Comparison of ENCODE assay signal across 5 fruit fly cellular contexts in the genomic region with DNA sequence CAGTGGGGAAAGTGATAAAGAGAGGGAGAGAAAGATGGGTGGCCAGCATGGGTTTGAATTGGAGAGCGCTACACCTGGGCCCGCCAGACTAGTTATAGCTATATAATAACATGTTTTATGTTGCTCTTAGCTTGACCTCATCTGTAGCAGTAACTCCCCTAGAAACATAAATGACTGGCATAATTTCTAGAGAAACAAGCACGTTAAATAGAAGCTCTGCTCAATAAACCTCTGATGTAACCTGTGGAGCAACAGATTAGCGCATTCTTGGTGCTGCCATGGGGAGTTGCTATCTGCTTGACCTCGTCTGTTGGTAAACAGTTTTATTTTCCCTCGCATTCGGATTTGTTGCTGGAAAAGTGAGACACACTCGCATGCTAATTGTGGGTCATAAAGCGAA.
TF ChIP-seq lines count a peak whose summit lies in the region.

No protein-coding gene starts in this region.

- peak; percentile 16 for TF ChIP-seq CTCF in whole organism, embryonic (GFP tag; optimal IDR thresholded peaks at IDR 0.05; lab: Kevin White, UChicago)

TF ChIP-seq in whole organism, adult, 20 proteins besides CTCF, POLR2A, EP300 and RAD21:
- TF ChIP-seq CG14711 (tag; optimal IDR thresholded peaks at IDR 0.05; lab: Kevin White, UChicago) (peak; percentile 45), ovo (GFP tag; optimal IDR thresholded peaks at IDR 0.05; lab: Kevin White, UChicago) (no peak), tj (GFP tag; optimal IDR thresholded peaks at IDR 0.05; lab: Kevin White, UChicago) (no peak), CG5204 (GFP tag; optimal IDR thresholded peaks at IDR 0.05; lab: Kevin White, UChicago) (peak; percentile 35), CG7101 (tag; optimal IDR thresholded peaks at IDR 0.05; lab: Kevin White, UChicago) (peak; percentile 43), bab1 (GFP tag; optimal IDR thresholded peaks at IDR 0.05; lab: Kevin White, UChicago) (no peak), toe (GFP tag; optimal IDR thresholded peaks at IDR 0.05; lab: Kevin White, UChicago) (peak; percentile 45), Hr96 (GFP tag; optimal IDR thresholded peaks at IDR 0.05; lab: Kevin White, UChicago) (peak; percentile 63), CG12768 (GFP tag; optimal IDR thresholded peaks at IDR 0.05; lab: Kevin White, UChicago) (peak; percentile 66), Clk (GFP tag; optimal IDR thresholded peaks at IDR 0.05; lab: Kevin White, UChicago) (peak; percentile 53), pad (GFP tag; optimal IDR thresholded peaks at IDR 0.05; lab: Kevin White, UChicago) (peak; percentile 30), CG11617 (GFP tag; optimal IDR thresholded peaks at IDR 0.05; lab: Kevin White, UChicago) (no peak), CG33017 (tag; optimal IDR thresholded peaks at IDR 0.05; lab: Kevin White, UChicago) (peak; percentile 23), CG7045 (GFP tag; optimal IDR thresholded peaks at IDR 0.05; lab: Kevin White, UChicago) (peak; percentile 53)
TF ChIP-seq in whole organism, adult: peak in this region for 10.

TF ChIP-seq in whole organism, embryonic, 481 proteins besides CTCF, POLR2A, EP300 and RAD21 (continues in another document):
- TF ChIP-seq Lhr (GFP tag; optimal IDR thresholded peaks at IDR 0.05; lab: Kevin White, UChicago) (peak; percentile 12), twi (tag; optimal IDR thresholded peaks at IDR 0.05; lab: Kevin White, UChicago) (peak; percentile 48), emc (GFP tag; optimal IDR thresholded peaks at IDR 0.05; lab: Kevin White, UChicago) (no peak), CG7357 (GFP tag; IDR thresholded peaks at IDR 0.05; lab: Robert Waterston, UW) (peak; percentile 60; the same call in 1 of the 3 replicates), Bteb2 (GFP tag; optimal IDR thresholded peaks at IDR 0.05; lab: Kevin White, UChicago) (no peak), gcm2 (GFP tag; optimal IDR thresholded peaks at IDR 0.05; lab: Kevin White, UChicago) (no peak), grau (tag; optimal IDR thresholded peaks at IDR 0.05; lab: Kevin White, UChicago) (peak; percentile 70), HLH4C (GFP tag; IDR thresholded peaks at IDR 0.05; lab: Robert Waterston, UW; ENCODE audit: partially characterized antibody) (no peak), CG6683 (GFP tag; optimal IDR thresholded peaks at IDR 0.05; lab: Kevin White, UChicago) (peak; percentile 31), CG4282 (GFP tag; optimal IDR thresholded peaks at IDR 0.05; lab: Kevin White, UChicago) (no peak), sr (GFP tag; IDR thresholded peaks at IDR 0.05; lab: Robert Waterston, UW) (no peak), ssp (GFP tag; IDR thresholded peaks at IDR 0.05; lab: Robert Waterston, UW) (peak; percentile 57), sens-2 (GFP tag; IDR thresholded peaks at IDR 0.05; lab: Robert Waterston, UW) (no peak), pnt (GFP tag; optimal IDR thresholded peaks at IDR 0.05; lab: Kevin White, UChicago) (peak; percentile 43), NFAT (GFP tag; IDR thresholded peaks at IDR 0.05; lab: Robert Waterston, UW) (peak; percentile 22; the same call in 1 of the 2 replicates), CG3838 (GFP tag; optimal IDR thresholded peaks at IDR 0.05; lab: Kevin White, UChicago) (no peak), Oli (tag; optimal IDR thresholded peaks at IDR 0.05; lab: Kevin White, UChicago) (peak; percentile 78), nom (GFP tag; optimal IDR thresholded peaks at IDR 0.05; lab: Kevin White, UChicago) (no peak)

TF ChIP-seq in whole organism, prepupa, 60 proteins besides CTCF, POLR2A, EP300 and RAD21 (continues in another document):
- TF ChIP-seq CG11294 (GFP tag; IDR thresholded peaks at IDR 0.05; lab: Robert Waterston, UW) = peak; percentile 71
- peak; percentile 34 for TF ChIP-seq CG3032 (tag; optimal IDR thresholded peaks at IDR 0.05; lab: Kevin White, UChicago)
- no peak for TF ChIP-seq spab (GFP tag; optimal IDR thresholded peaks at IDR 0.05; lab: Kevin White, UChicago)
- peak in 1 of 2 experiments; percentile 15 for TF ChIP-seq ss (GFP tag; optimal IDR thresholded peaks at IDR 0.05; lab: Kevin White, UChicago)
- TF ChIP-seq CG11762 (GFP tag; optimal IDR thresholded peaks at IDR 0.05; lab: Kevin White, UChicago; ENCODE audit: insufficient read depth) = peak; percentile 32
- TF ChIP-seq Eip75B (GFP tag; optimal IDR thresholded peaks at IDR 0.05; lab: Kevin White, UChicago) = peak; percentile 28
- TF ChIP-seq topi (GFP tag; optimal IDR thresholded peaks at IDR 0.05; lab: Kevin White, UChicago) = peak; percentile 27
- peak; percentile 83 for TF ChIP-seq CG6276 (GFP tag; optimal IDR thresholded peaks at IDR 0.05; lab: Kevin White, UChicago)
- TF ChIP-seq CG32006 (GFP tag; optimal IDR thresholded peaks at IDR 0.05; lab: Kevin White, UChicago) = peak; percentile 87
- no peak for TF ChIP-seq vri (GFP tag; optimal IDR thresholded peaks at IDR 0.05; lab: Kevin White, UChicago)
- TF ChIP-seq Hr4 (GFP tag; optimal IDR thresholded peaks at IDR 0.05; lab: Kevin White, UChicago) = peak; percentile 82
- TF ChIP-seq CG3919 (GFP tag; optimal IDR thresholded peaks at IDR 0.05; lab: Kevin White, UChicago) = peak; percentile 36
- peak; percentile 35 for TF ChIP-seq CG6792 (GFP tag; optimal IDR thresholded peaks at IDR 0.05; lab: Kevin White, UChicago)
- TF ChIP-seq Sox102F (GFP tag; optimal IDR thresholded peaks at IDR 0.05; lab: Kevin White, UChicago) = no peak
- no peak for TF ChIP-seq CG9139 (GFP tag; optimal IDR thresholded peaks at IDR 0.05; lab: Kevin White, UChicago)
- peak; percentile 25 for TF ChIP-seq Ets96B (tag; optimal IDR thresholded peaks at IDR 0.05; lab: Kevin White, UChicago)
- peak; percentile 53 for TF ChIP-seq acj6 (GFP tag; optimal IDR thresholded peaks at IDR 0.05; lab: Kevin White, UChicago)
- TF ChIP-seq CG10631 (GFP tag; optimal IDR thresholded peaks at IDR 0.05; lab: Kevin White, UChicago) = peak; percentile 18
- TF ChIP-seq CG15336 (GFP tag; IDR thresholded peaks at IDR 0.05; lab: Robert Waterston, UW) = peak; percentile 79

TF ChIP-seq in whole organism, pupa, 21 proteins besides CTCF, POLR2A, EP300 and RAD21:
- TF ChIP-seq CG32121 (GFP tag; IDR thresholded peaks at IDR 0.05; lab: Robert Waterston, UW) = peak; percentile 85
- no peak for TF ChIP-seq D1 (tag; optimal IDR thresholded peaks at IDR 0.05; lab: Kevin White, UChicago)
- TF ChIP-seq CG15710 (tag; optimal IDR thresholded peaks at IDR 0.05; lab: Kevin White, UChicago) = peak; percentile 57
- TF ChIP-seq CG8159 (tag; optimal IDR thresholded peaks at IDR 0.05; lab: Kevin White, UChicago) = peak; percentile 51
- peak; percentile 73 for TF ChIP-seq Ets98B (GFP tag; IDR thresholded peaks at IDR 0.05; lab: Robert Waterston, UW)
- no peak for TF ChIP-seq gl (tag; optimal IDR thresholded peaks at IDR 0.05; lab: Kevin White, UChicago)
- no peak for TF ChIP-seq EcR (GFP tag; optimal IDR thresholded peaks at IDR 0.05; lab: Kevin White, UChicago)
- peak; percentile 80 for TF ChIP-seq CG8301 (tag; optimal IDR thresholded peaks at IDR 0.05; lab: Kevin White, UChicago)
- peak; percentile 33 for TF ChIP-seq CG9948 (tag; optimal IDR thresholded peaks at IDR 0.05; lab: Kevin White, UChicago)
- no peak for TF ChIP-seq Pif1B (GFP tag; optimal IDR thresholded peaks at IDR 0.05; lab: Kevin White, UChicago)
- TF ChIP-seq fd96Ca (GFP tag; IDR thresholded peaks at IDR 0.05; lab: Robert Waterston, UW) = peak; percentile 87
- TF ChIP-seq CG14655 (GFP tag; optimal IDR thresholded peaks at IDR 0.05; lab: Kevin White, UChicago) = peak; percentile 75
- peak; percentile 41 for TF ChIP-seq Pif1A (GFP tag; optimal IDR thresholded peaks at IDR 0.05; lab: Kevin White, UChicago)
- TF ChIP-seq CG17806 (tag; optimal IDR thresholded peaks at IDR 0.05; lab: Kevin White, UChicago) = peak; percentile 39
- peak; percentile 62 for TF ChIP-seq CG12605 (GFP tag; IDR thresholded peaks at IDR 0.05; lab: Robert Waterston, UW)
- peak; percentile 49 for TF ChIP-seq CG34367 (tag; optimal IDR thresholded peaks at IDR 0.05; lab: Kevin White, UChicago)
- TF ChIP-seq CG10348 (GFP tag; IDR thresholded peaks at IDR 0.05; lab: Robert Waterston, UW) = peak; percentile 63
- TF ChIP-seq rn (GFP tag; IDR thresholded peaks at IDR 0.05; lab: Robert Waterston, UW) = no peak
- TF ChIP-seq CG4496 (GFP tag; IDR thresholded peaks at IDR 0.05; lab: Robert Waterston, UW) = peak; percentile 56; the same call in 2 of the 3 replicates
- peak; percentile 50 for TF ChIP-seq Snoo (tag; optimal IDR thresholded peaks at IDR 0.05; lab: Kevin White, UChicago)
- TF ChIP-seq CG13204 (GFP tag; optimal IDR thresholded peaks at IDR 0.05; lab: Kevin White, UChicago) = no peak
TF ChIP-seq in whole organism, pupa: peak in this region for 15.

TF ChIP-seq in whole organism, wandering third instar larva, 38 proteins besides CTCF, POLR2A, EP300 and RAD21:
- TF ChIP-seq HLH106 (tag; optimal IDR thresholded peaks at IDR 0.05; lab: Kevin White, UChicago) = peak; percentile 63
- peak; percentile 15 for TF ChIP-seq fru (GFP tag; optimal IDR thresholded peaks at IDR 0.05; lab: Kevin White, UChicago)
- TF ChIP-seq rgr (GFP tag; optimal IDR thresholded peaks at IDR 0.05; lab: Kevin White, UChicago) = peak; percentile 42
- peak; percentile 27 for TF ChIP-seq OdsH (GFP tag; optimal IDR thresholded peaks at IDR 0.05; lab: Kevin White, UChicago)
- no peak for TF ChIP-seq Dif (GFP tag; optimal IDR thresholded peaks at IDR 0.05; lab: Kevin White, UChicago; ENCODE audit: partially characterized antibody)
- peak; percentile 39 for TF ChIP-seq dmrt93B (GFP tag; optimal IDR thresholded peaks at IDR 0.05; lab: Kevin White, UChicago)
- TF ChIP-seq ey (GFP tag; optimal IDR thresholded peaks at IDR 0.05; lab: Kevin White, UChicago) = peak; percentile 17
- peak; percentile 22 for TF ChIP-seq h (GFP tag; optimal IDR thresholded peaks at IDR 0.05; lab: Kevin White, UChicago)
- TF ChIP-seq foxo (GFP tag; optimal IDR thresholded peaks at IDR 0.05; lab: Kevin White, UChicago) = peak in 1 of 2 experiments; percentile 40
- TF ChIP-seq br (GFP tag; optimal IDR thresholded peaks at IDR 0.05; lab: Kevin White, UChicago) = peak; percentile 21
- TF ChIP-seq Hnf4 (GFP tag; optimal IDR thresholded peaks at IDR 0.05; lab: Kevin White, UChicago) = no peak
- TF ChIP-seq N (GFP tag; optimal IDR thresholded peaks at IDR 0.05; lab: Kevin White, UChicago) = no peak
- TF ChIP-seq Sp1 (GFP tag; optimal IDR thresholded peaks at IDR 0.05; lab: Kevin White, UChicago) = peak; percentile 28
- TF ChIP-seq CG9705 (GFP tag; optimal IDR thresholded peaks at IDR 0.05; lab: Kevin White, UChicago) = peak; percentile 11
